Fruit fly (Drosophila melanogaster): ENCODE results near the gene RpL36A.

Gene RpL36A

DNA sequence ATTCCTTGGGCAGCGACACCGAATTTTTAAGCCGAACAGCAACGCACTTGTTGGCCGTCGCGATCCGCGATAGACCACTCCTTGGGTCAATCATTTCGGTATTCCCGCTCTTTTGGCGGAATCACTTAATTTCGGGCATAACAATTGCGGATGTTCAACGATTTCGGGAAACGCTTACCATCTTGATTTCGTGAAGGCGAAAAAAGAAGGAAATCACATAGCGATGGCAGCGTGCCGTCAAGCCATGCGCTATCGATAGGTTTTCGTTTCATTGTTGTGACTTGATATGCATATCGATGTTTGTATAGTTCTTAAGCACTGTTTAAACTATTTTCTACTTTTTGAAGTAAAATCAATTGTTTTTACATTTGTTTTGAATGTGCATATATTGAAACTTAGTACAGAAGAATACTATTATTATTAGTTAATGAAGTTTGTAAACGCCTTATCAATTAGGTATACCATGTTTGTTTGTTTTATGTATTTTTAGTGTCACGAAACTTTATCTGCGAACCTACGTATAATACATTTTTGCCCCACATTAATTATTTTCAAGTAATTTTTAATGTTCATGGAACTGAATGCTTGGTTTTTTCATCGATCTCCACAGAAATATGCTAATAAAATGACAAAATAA, at the start of gene RpL36A (continued):
- no peak for TF ChIP-seq toy (GFP tag; IDR thresholded peaks at IDR 0.05)
- peak; percentile 36 for TF ChIP-seq ind (GFP tag; optimal IDR thresholded peaks at IDR 0.05)
- TF ChIP-seq pnt (GFP tag; optimal IDR thresholded peaks at IDR 0.05) = no peak
- TF ChIP-seq pum (GFP tag; optimal IDR thresholded peaks at IDR 0.05) = no peak
- TF ChIP-seq CG18764 (GFP tag; optimal IDR thresholded peaks at IDR 0.05) = no peak
- no peak for TF ChIP-seq CG10462 (GFP tag; optimal IDR thresholded peaks at IDR 0.05)
- TF ChIP-seq Usf (GFP tag; optimal IDR thresholded peaks at IDR 0.05) = peak; percentile 21
- TF ChIP-seq ase (GFP tag; IDR thresholded peaks at IDR 0.05) = 0 out of 3 replicates have a peak, but pooled peaks have one; percentile 33
- no peak for TF ChIP-seq CG7556 (GFP tag; optimal IDR thresholded peaks at IDR 0.05)
- TF ChIP-seq Meics (GFP tag; optimal IDR thresholded peaks at IDR 0.05) = peak; percentile 70
- TF ChIP-seq CG3838 (GFP tag; optimal IDR thresholded peaks at IDR 0.05) = no peak
- TF ChIP-seq al (GFP tag; IDR thresholded peaks at IDR 0.05) = 0 out of 2 replicates have a peak, but pooled peaks have one; percentile 23
- TF ChIP-seq maf-S (GFP tag; optimal IDR thresholded peaks at IDR 0.05) = peak; percentile 69
- TF ChIP-seq CG12769 (tag; optimal IDR thresholded peaks at IDR 0.05) = no peak
- TF ChIP-seq sna (GFP tag; IDR thresholded peaks at IDR 0.05; ENCODE audit: partially characterized antibody) = 0 out of 2 replicates have a peak, but pooled peaks have one; percentile 22
- peak; percentile 22; the same call in 1 of the 2 replicates for TF ChIP-seq Adf1 (GFP tag; IDR thresholded peaks at IDR 0.05)
- TF ChIP-seq CG17328 (GFP tag; IDR thresholded peaks at IDR 0.05) = peak; percentile 63
- peak; percentile 75 for TF ChIP-seq CG12071 (GFP tag; optimal IDR thresholded peaks at IDR 0.05)
- peak; percentile 68 for TF ChIP-seq her (GFP tag; optimal IDR thresholded peaks at IDR 0.05)
- 0 out of 3 replicates have a peak, but pooled peaks have one; percentile 24 for TF ChIP-seq tgo (GFP tag; IDR thresholded peaks at IDR 0.05)
- TF ChIP-seq Sox102F (GFP tag; optimal IDR thresholded peaks at IDR 0.05) = no peak
- TF ChIP-seq zen (tag; optimal IDR thresholded peaks at IDR 0.05) = peak; percentile 8
- TF ChIP-seq HLH3B (GFP tag; IDR thresholded peaks at IDR 0.05) = 0 out of 2 replicates have a peak, but pooled peaks have one; percentile 36
- no peak for TF ChIP-seq CG33213 (GFP tag; optimal IDR thresholded peaks at IDR 0.05)
- peak; percentile 66 for TF ChIP-seq CG32532 (GFP tag; IDR thresholded peaks at IDR 0.05)
- TF ChIP-seq unpg (GFP tag; optimal IDR thresholded peaks at IDR 0.05) = peak; percentile 64
- peak; percentile 64 for TF ChIP-seq CG14710 (tag; optimal IDR thresholded peaks at IDR 0.05)
- peak; percentile 55 for TF ChIP-seq CoRest (tag; optimal IDR thresholded peaks at IDR 0.05)
- TF ChIP-seq pzg (GFP tag; optimal IDR thresholded peaks at IDR 0.05) = peak; percentile 75
- peak; percentile 52 for TF ChIP-seq CG8924 (tag; optimal IDR thresholded peaks at IDR 0.05)
- TF ChIP-seq CG14667 (GFP tag; IDR thresholded peaks at IDR 0.05) = no peak
- TF ChIP-seq CG1024 (GFP tag; IDR thresholded peaks at IDR 0.05) = no peak
- TF ChIP-seq CG6791 (GFP tag; IDR thresholded peaks at IDR 0.05; ENCODE audit: partially characterized antibody) = peak; percentile 96
- peak; percentile 91 for TF ChIP-seq YL-1 (GFP tag; optimal IDR thresholded peaks at IDR 0.05)
- peak; percentile 68 for TF ChIP-seq CG3281 (GFP tag; optimal IDR thresholded peaks at IDR 0.05)
- no peak for TF ChIP-seq gce (GFP tag; IDR thresholded peaks at IDR 0.05)
- peak; percentile 43 for TF ChIP-seq slou (GFP tag; optimal IDR thresholded peaks at IDR 0.05)
- peak; percentile 79 for TF ChIP-seq mirr (GFP tag; optimal IDR thresholded peaks at IDR 0.05)
- no peak for TF ChIP-seq CG13894 (tag; optimal IDR thresholded peaks at IDR 0.05)
- no peak for TF ChIP-seq Pdp1 (GFP tag; optimal IDR thresholded peaks at IDR 0.05)
- peak; percentile 82 for TF ChIP-seq CG1603 (tag; optimal IDR thresholded peaks at IDR 0.05)
- TF ChIP-seq tx (GFP tag; optimal IDR thresholded peaks at IDR 0.05) = no peak
- TF ChIP-seq Xrp1 (GFP tag; IDR thresholded peaks at IDR 0.05) = peak; percentile 12; the same call in 1 of the 2 replicates
- peak; percentile 35 for TF ChIP-seq dmrt11E (tag; optimal IDR thresholded peaks at IDR 0.05)
- peak; percentile 49 for TF ChIP-seq CG31365 (tag; optimal IDR thresholded peaks at IDR 0.05)
- peak; percentile 72 for TF ChIP-seq CG17912 (GFP tag; optimal IDR thresholded peaks at IDR 0.05)
- peak; percentile 0 for TF ChIP-seq en (GFP tag; optimal IDR thresholded peaks at IDR 0.05)
- TF ChIP-seq ham (GFP tag; IDR thresholded peaks at IDR 0.05) = no peak
- peak; percentile 35 for TF ChIP-seq da (GFP tag; optimal IDR thresholded peaks at IDR 0.05)
